Worm (Caenorhabditis elegans) whole organism, L4 larva: Measurements from ENCODE around the gene ZC487.2.

ENCODE experiments used
- Y48G9A.11 ChIP-seq: fragments of 200-800 bp; sonication (Bioruptor generic); IDR thresholded peaks from 2 replicates; pipeline ENCODE4 v1.3.6; 2022; ENCODE audit warnings: missing genetic modification reagents, missing genetic modification characterization, missing compliant biosample characterization
- daf-12 ChIP-seq: fragments of 150-350 bp; optimal IDR thresholded peaks from 2 replicates; lab custom pipeline; 2014; ENCODE audit warnings: missing biosample characterization, missing genetic modification reagents, missing genetic modification characterization
- daf-19 ChIP-seq: fragments of 200-800 bp; sonication (Bioruptor generic); conservative IDR thresholded peaks from 2 replicates; pipeline ENCODE4 v1.3.6; 2022; ENCODE audit warnings: missing genetic modification characterization, missing compliant biosample characterization
- fos-1 ChIP-seq: fragments of 150-350 bp; optimal IDR thresholded peaks from 2 replicates; lab custom pipeline; 2014; ENCODE audit warnings: missing biosample characterization, missing genetic modification characterization
- lim-7 ChIP-seq: fragments of 200-800 bp; sonication (Bioruptor generic); IDR thresholded peaks from 2 replicates; pipeline ENCODE4 v1.3.6; 2022; ENCODE audit warnings: missing genetic modification characterization, missing compliant biosample characterization
- lin-15B ChIP-seq: fragments of 150-350 bp; sonication (generic microtip); optimal IDR thresholded peaks from 3 replicates; lab custom pipeline; 2014; ENCODE audit warnings: missing biosample characterization, missing genetic modification characterization
- nhr-237 ChIP-seq: sonication (generic microtip); optimal IDR thresholded peaks from 2 replicates; lab custom pipeline; 2017; ENCODE audit warnings: missing biosample characterization, missing genetic modification characterization
- nhr-25 ChIP-seq: sonication (generic microtip); optimal IDR thresholded peaks from 2 replicates; lab custom pipeline; 2017; ENCODE audit warnings: missing genetic modification characterization, mild to moderate bottlenecking, missing compliant biosample characterization, antibody characterized with exemption, moderate library complexity, borderline replicate concordance; ENCODE audit not compliant: insufficient read depth
- pqm-1 ChIP-seq: sonication (generic microtip); optimal IDR thresholded peaks from 2 replicates; lab custom pipeline; 2017; ENCODE audit warnings: missing biosample characterization, missing genetic modification characterization
- unc-39 ChIP-seq: sonication (generic microtip); optimal IDR thresholded peaks from 2 replicates; lab custom pipeline; 2017; ENCODE audit warnings: missing biosample characterization, missing genetic modification characterization
- vab-7 ChIP-seq: fragments of 200-800 bp; sonication (Bioruptor generic); IDR thresholded peaks from 2 replicates; pipeline ENCODE4 v1.3.6; 2022; ENCODE audit warnings: missing genetic modification reagents, missing genetic modification characterization, missing compliant biosample characterization

DNA sequence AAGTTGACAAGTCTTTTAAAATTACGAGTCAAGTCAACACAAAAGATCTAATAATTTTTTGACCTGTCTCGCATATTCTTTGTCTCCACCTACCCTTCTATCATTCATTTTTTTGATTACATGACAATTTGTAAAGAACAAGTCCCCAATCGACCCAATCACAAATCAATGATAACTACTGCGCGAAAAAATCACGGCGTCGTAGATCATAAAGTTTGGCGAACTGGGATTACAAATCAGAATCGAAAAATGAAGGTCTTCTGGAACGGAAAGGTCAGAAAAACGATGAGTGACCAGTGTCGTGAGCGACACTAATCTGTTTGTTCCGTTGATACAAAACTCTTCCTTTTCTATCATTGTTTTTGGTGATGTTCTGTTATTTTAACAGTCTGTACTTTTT, 32.2 kb downstream of the ZC487.2 start:
- TF ChIP-seq nhr-25 (tag; lab: Kevin White, UChicago): no peak
- TF ChIP-seq lim-7 (GFP tag; lab: Robert Waterston, UW): no peak
- TF ChIP-seq vab-7 (GFP tag; lab: Robert Waterston, UW): no peak
- TF ChIP-seq pqm-1 (tag; lab: Kevin White, UChicago): no peak
- TF ChIP-seq daf-19 (GFP tag; lab: Robert Waterston, UW): no peak
- no peak for TF ChIP-seq unc-39
- TF ChIP-seq Y48G9A.11 (GFP tag; lab: Robert Waterston, UW): no peak
- no peak for TF ChIP-seq daf-12 (tag; lab: Kevin White, UChicago)
- TF ChIP-seq fos-1 (tag; lab: Kevin White, UChicago): no peak
- no peak for TF ChIP-seq lin-15B (tag; lab: Kevin White, UChicago)
- no peak for TF ChIP-seq nhr-237
